Worm (Caenorhabditis elegans) whole organism, mixed stage, embryonic: ENCODE data around the gene rsp-4.

Experiments
- M03D4.4 ChIP-seq: sonication (generic microtip); optimal IDR thresholded peaks from 2 replicates; lab custom pipeline; 2017; ENCODE audit warnings: mild to moderate bottlenecking, missing genetic modification characterization, missing compliant biosample characterization
- bed-3 ChIP-seq: fragments of 200-800 bp; sonication (Bioruptor generic); optimal IDR thresholded peaks from 3 replicates; lab custom pipeline; 2018; ENCODE audit warnings: mild to moderate bottlenecking, missing genetic modification characterization, moderate library complexity, missing compliant biosample characterization
- blmp-1 ChIP-seq: fragments of 150-350 bp; optimal IDR thresholded peaks from 2 replicates; lab custom pipeline; 2014; ENCODE audit warnings: missing biosample characterization, missing genetic modification characterization
- ceh-39 ChIP-seq: fragments of 150-350 bp; optimal IDR thresholded peaks from 2 replicates; lab custom pipeline; 2014; ENCODE audit warnings: missing biosample characterization, missing genetic modification characterization
- ceh-43 ChIP-seq: fragments of 200-800 bp; sonication (Bioruptor generic); optimal IDR thresholded peaks from 2 replicates; lab custom pipeline; 2018; ENCODE audit warnings: mild to moderate bottlenecking, missing genetic modification characterization, moderate library complexity, missing compliant biosample characterization
- ceh-83 ChIP-seq: fragments of 200-800 bp; sonication (Bioruptor generic); optimal IDR thresholded peaks from 2 replicates; lab custom pipeline; 2018; ENCODE audit warnings: mild to moderate bottlenecking, missing genetic modification characterization, missing compliant biosample characterization
- ces-1 ChIP-seq: fragments of 150-350 bp; optimal IDR thresholded peaks from 2 replicates; lab custom pipeline; 2014; ENCODE audit warnings: missing biosample characterization, missing genetic modification reagents, missing genetic modification characterization
- cnd-1 ChIP-seq: fragments of 200-800 bp; sonication (Bioruptor generic); optimal IDR thresholded peaks from 2 replicates; lab custom pipeline; 2018; ENCODE audit warnings: mild to moderate bottlenecking, missing genetic modification characterization, missing compliant biosample characterization
- drap-1 ChIP-seq: fragments of 200-800 bp; sonication (Bioruptor generic); optimal IDR thresholded peaks from 3 replicates; lab custom pipeline; 2018; ENCODE audit warnings: mild to moderate bottlenecking, missing genetic modification characterization, missing compliant biosample characterization
- elt-3 ChIP-seq: fragments of 150-350 bp; optimal IDR thresholded peaks from 2 replicates; lab custom pipeline; 2014; ENCODE audit warnings: missing biosample characterization, missing genetic modification characterization
- ham-2 ChIP-seq: fragments of 200-800 bp; sonication (Bioruptor generic); optimal IDR thresholded peaks from 2 replicates; lab custom pipeline; 2018; ENCODE audit warnings: mild to moderate bottlenecking, missing genetic modification characterization, missing compliant biosample characterization
- hlh-1 ChIP-seq: fragments of 150-350 bp; optimal IDR thresholded peaks from 2 replicates; lab custom pipeline; 2014; ENCODE audit warnings: missing biosample characterization, missing genetic modification reagents, missing genetic modification characterization
- lin-13 ChIP-seq: fragments of 150-350 bp; optimal IDR thresholded peaks from 2 replicates; lab custom pipeline; 2014; ENCODE audit warnings: missing biosample characterization, missing genetic modification characterization
- lin-32 ChIP-seq: fragments of 200-800 bp; sonication (Bioruptor generic); optimal IDR thresholded peaks from 2 replicates; lab custom pipeline; 2018; ENCODE audit warnings: mild to moderate bottlenecking, missing genetic modification characterization, missing compliant biosample characterization
- lsy-2 ChIP-seq: fragments of 150-350 bp; optimal IDR thresholded peaks from 2 replicates; lab custom pipeline; 2014; ENCODE audit warnings: missing biosample characterization, missing genetic modification characterization
- mab-5 ChIP-seq: fragments of 150-350 bp; optimal IDR thresholded peaks from 2 replicates; lab custom pipeline; 2014; ENCODE audit warnings: missing biosample characterization, missing genetic modification characterization
- mep-1 ChIP-seq: fragments of 150-350 bp; optimal IDR thresholded peaks from 2 replicates; lab custom pipeline; 2017; ENCODE audit warnings: missing biosample characterization, missing genetic modification reagents, missing genetic modification characterization, inconsistent platforms
- mls-2 ChIP-seq: sonication (generic microtip); optimal IDR thresholded peaks from 2 replicates; lab custom pipeline; 2016; ENCODE audit warnings: mild to moderate bottlenecking, missing genetic modification characterization, moderate library complexity, missing compliant biosample characterization
- nhr-2 ChIP-seq: fragments of 150-350 bp; optimal IDR thresholded peaks from 2 replicates; lab custom pipeline; 2014; ENCODE audit warnings: missing biosample characterization, missing genetic modification characterization
- nhr-28 ChIP-seq: fragments of 150-350 bp; optimal IDR thresholded peaks from 2 replicates; lab custom pipeline; 2014; ENCODE audit warnings: missing biosample characterization, missing genetic modification characterization
- pha-4 ChIP-seq: fragments of 150-350 bp; optimal IDR thresholded peaks from 2 replicates; lab custom pipeline; 2018; ENCODE audit warnings: missing biosample characterization, missing genetic modification reagents, missing genetic modification characterization
- sem-2 ChIP-seq: fragments of 200-800 bp; sonication (Bioruptor generic); optimal IDR thresholded peaks from 2 replicates; lab custom pipeline; 2018; ENCODE audit warnings: mild to moderate bottlenecking, missing genetic modification characterization, missing compliant biosample characterization
- snpc-4 ChIP-seq: fragments of 150-350 bp; optimal IDR thresholded peaks from 2 replicates; lab custom pipeline; 2014; ENCODE audit warnings: missing biosample characterization, missing genetic modification characterization
- sptf-1 ChIP-seq: sonication (generic microtip); optimal IDR thresholded peaks from 2 replicates; lab custom pipeline; 2017; ENCODE audit warnings: mild to moderate bottlenecking, missing genetic modification characterization, moderate library complexity, missing compliant biosample characterization
- tbx-8 ChIP-seq: fragments of 200-800 bp; sonication (Bioruptor generic); optimal IDR thresholded peaks from 2 replicates; lab custom pipeline; 2018; ENCODE audit warnings: mild to moderate bottlenecking, missing genetic modification characterization, moderate library complexity, missing compliant biosample characterization
- unc-120 ChIP-seq: sonication (generic microtip); optimal IDR thresholded peaks from 2 replicates; lab custom pipeline; 2017; ENCODE audit warnings: missing genetic modification characterization, missing compliant biosample characterization; ENCODE audit not compliant: poor library complexity, severe bottlenecking
- unc-39 ChIP-seq: fragments of 150-350 bp; optimal IDR thresholded peaks from 2 replicates; lab custom pipeline; 2014; ENCODE audit warnings: missing biosample characterization, missing genetic modification characterization
- unc-62 ChIP-seq: fragments of 150-350 bp; optimal IDR thresholded peaks from 2 replicates; lab custom pipeline; 2014; ENCODE audit warnings: missing biosample characterization, missing genetic modification reagents, missing genetic modification characterization
- zip-8 ChIP-seq: fragments of 150-350 bp; optimal IDR thresholded peaks from 2 replicates; lab custom pipeline; 2014; ENCODE audit warnings: missing biosample characterization, missing genetic modification characterization
- ztf-11 ChIP-seq: fragments of 150-350 bp; optimal IDR thresholded peaks from 2 replicates; lab custom pipeline; 2014; ENCODE audit warnings: missing biosample characterization, missing genetic modification characterization

rsp-4 gene

DNA sequence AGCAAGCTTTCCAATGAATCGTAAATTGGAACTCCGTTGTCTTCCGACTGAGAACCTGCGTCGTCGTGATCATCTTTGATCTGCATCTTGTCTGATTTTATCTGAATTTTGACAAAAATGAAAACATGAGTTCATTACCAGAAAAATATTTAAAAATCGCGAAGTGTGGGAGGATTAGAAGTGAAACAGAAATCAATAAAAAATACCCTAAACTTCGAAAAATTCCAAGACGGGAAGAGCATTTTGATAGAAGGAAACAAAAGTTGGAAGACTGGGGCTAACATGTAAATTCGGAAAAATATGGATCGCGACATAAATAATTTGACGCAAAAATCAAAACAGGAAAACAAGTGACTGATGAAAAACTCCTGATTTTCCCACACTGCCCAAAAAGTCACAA is 37.0 kb upstream of the rsp-4 start, which contains the start of gene F07F6.8:
Gene F07F6.8 (minus strand): TSS at position 101 of the 400 bp plus-strand sequence.
- TF ChIP-seq unc-39 (tag; lab: Kevin White, UChicago): no peak
- TF ChIP-seq pha-4 (tag; lab: Kevin White, UChicago): no peak
- TF ChIP-seq mab-5 (tag; lab: Kevin White, UChicago): no peak
- TF ChIP-seq ham-2 (GFP tag; lab: Kevin White, UChicago): no peak
- no peak for TF ChIP-seq mls-2 (tag; lab: Kevin White, UChicago)
- TF ChIP-seq M03D4.4 (tag; lab: Kevin White, UChicago): no peak
- no peak for TF ChIP-seq snpc-4 (tag; lab: Kevin White, UChicago)
- no peak for TF ChIP-seq bed-3
- no peak for TF ChIP-seq lin-32 (GFP tag; lab: Kevin White, UChicago)
- no peak for TF ChIP-seq ceh-39
- TF ChIP-seq zip-8 (tag; lab: Kevin White, UChicago): no peak
- no peak for TF ChIP-seq tbx-8 (GFP tag; lab: Kevin White, UChicago)
- no peak for TF ChIP-seq ceh-43
- no peak for TF ChIP-seq unc-120 (tag; lab: Kevin White, UChicago)
- TF ChIP-seq mep-1 (tag; lab: Kevin White, UChicago): no peak
- no peak for TF ChIP-seq elt-3 (tag; lab: Kevin White, UChicago)
- no peak for TF ChIP-seq hlh-1 (tag; lab: Kevin White, UChicago)
- TF ChIP-seq ztf-11 (tag; lab: Kevin White, UChicago): no peak
- no peak for TF ChIP-seq nhr-28
- no peak for TF ChIP-seq blmp-1 (tag; lab: Kevin White, UChicago)

ce11 chrII:5423832-5424231 is 35.2 kb upstream of the rsp-4 start, which contains the start of gene F07F6.7:
Gene F07F6.7 (minus strand): TSS chrII:5423858.
- TF ChIP-seq sptf-1 (tag; lab: Kevin White, UChicago) (no peak), ceh-83 (GFP tag; lab: Kevin White, UChicago) (no peak), ham-2 (GFP tag; lab: Kevin White, UChicago) (no peak), mep-1 (tag; lab: Kevin White, UChicago) (no peak), ces-1 (GFP tag; lab: Kevin White, UChicago) (no peak), unc-62 (GFP tag; lab: Kevin White, UChicago) (no peak), hlh-1 (tag; lab: Kevin White, UChicago) (no peak), drap-1 (no peak), mls-2 (tag; lab: Kevin White, UChicago) (no peak), unc-120 (tag; lab: Kevin White, UChicago) (no peak), lin-13 (tag; lab: Kevin White, UChicago) (no peak), cnd-1 (tag; lab: Kevin White, UChicago) (no peak), nhr-28 (no peak), zip-8 (tag; lab: Kevin White, UChicago) (no peak), mab-5 (tag; lab: Kevin White, UChicago) (no peak), M03D4.4 (tag; lab: Kevin White, UChicago) (no peak)

DNA sequence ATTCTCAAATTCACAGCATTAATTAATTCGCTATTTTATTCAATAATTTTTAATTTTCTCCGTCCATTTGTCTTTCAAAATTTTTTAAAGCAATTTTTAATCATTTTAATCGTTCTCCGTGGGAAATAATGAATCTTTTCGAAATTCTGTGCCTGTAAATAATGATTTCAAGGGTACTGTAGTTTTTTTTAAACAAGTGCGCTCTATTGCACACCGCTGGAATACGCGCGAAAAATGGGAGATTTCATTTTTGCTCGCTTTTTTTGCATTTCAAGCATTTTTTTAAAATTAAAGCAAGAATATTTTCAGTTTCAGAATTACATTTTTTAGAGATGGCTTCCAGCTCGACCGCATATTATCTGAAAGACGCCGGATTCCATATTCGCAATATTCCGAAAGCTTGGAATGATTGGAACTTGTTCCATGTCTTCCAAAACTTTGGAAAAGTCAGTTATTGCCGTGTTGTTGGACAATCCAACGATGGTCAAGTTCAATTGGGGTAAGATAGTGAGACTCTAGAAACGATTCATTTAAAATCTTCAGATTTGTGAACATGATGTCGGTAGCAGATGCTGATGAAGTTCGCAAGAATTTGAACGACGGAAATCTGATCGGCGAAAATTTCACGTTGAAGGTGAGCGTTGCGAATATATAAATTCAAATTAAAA is 32.4 kb upstream of the rsp-4 start, which contains the start of gene tofu-6:
Gene tofu-6 (plus strand): TSS at position 302 of the 668 bp plus-strand sequence.
- no peak for TF ChIP-seq lin-32 (GFP tag; lab: Kevin White, UChicago)
- peak; percentile 79 for TF ChIP-seq lsy-2 (tag; lab: Kevin White, UChicago)

DNA sequence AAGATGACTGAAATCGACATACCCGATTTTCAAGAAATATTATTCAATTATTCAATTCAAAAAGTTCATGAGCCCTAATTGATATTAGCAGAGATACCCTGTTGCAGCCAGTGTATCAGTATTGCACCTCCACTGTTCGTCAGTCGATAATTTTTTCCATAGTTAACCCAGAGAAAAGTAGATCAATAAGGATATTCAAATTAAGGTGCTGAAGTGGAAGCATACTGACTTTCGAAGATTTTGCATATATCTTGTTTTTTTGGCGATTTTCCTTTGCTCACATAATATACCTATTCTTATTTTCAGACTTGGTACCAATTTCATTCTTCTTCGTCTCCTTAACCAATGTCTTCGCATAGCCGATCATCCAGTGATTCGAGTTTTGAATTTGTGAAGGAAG is 30.3 kb upstream of the rsp-4 start, which contains the start of gene EEED8.15:
Gene EEED8.15 (plus strand): TSS at position 301 of the 400 bp plus-strand sequence.
- TF ChIP-seq ceh-39: no peak
- no peak for TF ChIP-seq lin-13 (tag; lab: Kevin White, UChicago)
- TF ChIP-seq mls-2 (tag; lab: Kevin White, UChicago): no peak
- no peak for TF ChIP-seq ceh-83 (GFP tag; lab: Kevin White, UChicago)
- TF ChIP-seq unc-39 (tag; lab: Kevin White, UChicago): no peak
- TF ChIP-seq sem-2 (GFP tag; lab: Kevin White, UChicago): no peak
- no peak for TF ChIP-seq mep-1 (tag; lab: Kevin White, UChicago)
- no peak for TF ChIP-seq lin-32 (GFP tag; lab: Kevin White, UChicago)
- no peak for TF ChIP-seq pha-4 (tag; lab: Kevin White, UChicago)
- TF ChIP-seq nhr-2 (tag; lab: Kevin White, UChicago): no peak
- TF ChIP-seq lsy-2 (tag; lab: Kevin White, UChicago): no peak
- no peak for TF ChIP-seq tbx-8 (GFP tag; lab: Kevin White, UChicago)
